Worm (Caenorhabditis elegans): Measurements from ENCODE around the gene grl-19.

The grl-19 gene

ce11 chrIV:207885-208284 lies 44.5 kb downstream of the grl-19 start, which contains the start of gene Y38C1AA.1:
Gene Y38C1AA.1 (plus strand): TSS chrIV:208185.
- TF ChIP-seq sptf-1 (tag; optimal IDR thresholded peaks at IDR 0.05): no peak
- no peak for TF ChIP-seq unc-130 (tag; optimal IDR thresholded peaks at IDR 0.05)
- TF ChIP-seq Y116A8C.19 (tag; optimal IDR thresholded peaks at IDR 0.05; ENCODE audit: borderline replicate concordance): no peak
- TF ChIP-seq nhr-28 (tag; optimal IDR thresholded peaks at IDR 0.05): no peak
- no peak for TF ChIP-seq efl-3 (GFP tag; optimal IDR thresholded peaks at IDR 0.05)
- TF ChIP-seq pax-3 (tag; optimal IDR thresholded peaks at IDR 0.05): no peak
- no peak for TF ChIP-seq egl-13 (tag; optimal IDR thresholded peaks at IDR 0.05)
- TF ChIP-seq hlh-4 (tag; optimal IDR thresholded peaks at IDR 0.05): no peak
- no peak for TF ChIP-seq C04F5.9 (tag; optimal IDR thresholded peaks at IDR 0.05)
- TF ChIP-seq C34B4.2 (tag; optimal IDR thresholded peaks at IDR 0.05): no peak
- no peak for TF ChIP-seq xbp-1 (tag; optimal IDR thresholded peaks at IDR 0.05)
- TF ChIP-seq ama-1 (optimal IDR thresholded peaks at IDR 0.05): no peak
- TF ChIP-seq efl-1 (optimal IDR thresholded peaks at IDR 0.05): no peak
- no peak for TF ChIP-seq efl-1 (GFP tag; optimal IDR thresholded peaks at IDR 0.05 in 1 of 2)
- TF ChIP-seq ztf-11 (tag; optimal IDR thresholded peaks at IDR 0.05): no peak
- TF ChIP-seq mef-2 (tag; optimal IDR thresholded peaks at IDR 0.05): no peak
- no peak for TF ChIP-seq unc-30 (tag; optimal IDR thresholded peaks at IDR 0.05)
- no peak for TF ChIP-seq nhr-11 (tag; optimal IDR thresholded peaks at IDR 0.05)
- TF ChIP-seq nhr-237 (tag; optimal IDR thresholded peaks at IDR 0.05): no peak
- TF ChIP-seq nhr-77 (tag; optimal IDR thresholded peaks at IDR 0.05): no peak

DNA sequence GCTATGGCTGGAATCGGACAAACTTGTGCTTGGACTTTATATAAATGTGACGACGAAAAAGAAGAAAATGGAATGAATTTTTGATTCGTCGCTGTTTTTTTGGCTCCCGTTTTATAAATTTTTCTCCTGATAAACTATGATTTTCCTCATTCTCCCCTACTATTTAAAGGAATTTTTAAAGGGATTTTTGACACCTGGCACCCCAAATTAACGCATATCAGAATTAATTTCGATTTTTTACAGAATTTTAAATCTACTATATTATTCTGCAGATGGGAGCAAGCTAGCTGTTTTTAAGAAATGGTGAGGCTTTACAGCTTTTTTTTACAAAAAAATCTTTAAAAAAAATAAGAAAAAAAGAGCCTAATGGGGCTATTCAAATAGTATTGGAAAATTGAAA lies 47.4 kb downstream of the grl-19 start, which contains the start of gene coa-1:
coa-1 (plus strand) TSS at position 301 of the 400 bp plus-strand sequence.
- TF ChIP-seq egl-13 (tag; optimal IDR thresholded peaks at IDR 0.05) (no peak), ceh-82 (tag; optimal IDR thresholded peaks at IDR 0.05) (no peak), Y116A8C.19 (tag; optimal IDR thresholded peaks at IDR 0.05; ENCODE audit: borderline replicate concordance) (no peak), isw-1 (GFP tag; IDR thresholded peaks at IDR 0.05) (no peak), pax-3 (tag; optimal IDR thresholded peaks at IDR 0.05) (no peak)

DNA sequence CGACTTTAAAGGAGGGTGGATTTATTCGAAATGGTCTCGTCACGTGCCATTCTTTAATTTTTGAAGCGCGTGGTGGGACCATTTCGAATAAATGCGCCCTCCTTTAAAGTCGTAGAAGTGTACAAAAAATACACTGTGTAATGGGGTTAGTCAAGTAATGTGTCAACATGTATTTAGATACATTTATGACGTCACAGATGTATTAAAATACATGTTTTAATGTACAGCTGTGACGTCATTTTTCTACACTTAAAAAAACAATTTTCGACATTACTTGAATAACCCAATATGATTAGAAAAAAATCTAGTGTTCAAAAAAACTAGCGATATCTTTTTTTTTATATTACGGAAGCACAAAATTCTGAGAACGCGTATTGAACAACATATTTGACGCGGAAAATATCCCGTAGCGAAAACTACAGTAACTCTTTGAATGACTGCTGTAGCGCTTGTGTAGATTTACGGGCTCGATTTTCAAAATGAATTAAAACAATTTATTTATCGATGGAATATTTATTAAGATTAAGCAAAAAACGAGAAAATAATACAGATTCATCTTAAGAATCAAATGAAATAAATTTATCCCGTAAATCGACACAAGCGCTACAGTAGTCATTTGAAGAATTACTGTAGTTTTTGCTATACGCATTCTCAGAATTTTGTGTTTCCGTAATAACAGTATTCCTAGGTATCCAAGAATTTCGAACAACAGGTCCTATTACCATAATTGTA lies 49.3 kb downstream of the grl-19 start, which contains the start of gene gfrp-1:
gfrp-1 (plus strand) TSS at position 682 of the 732 bp plus-strand sequence.
- TF ChIP-seq dsc-1 (tag; optimal IDR thresholded peaks at IDR 0.05) (no peak), efl-1 (optimal IDR thresholded peaks at IDR 0.05) (no peak), efl-1 (GFP tag; optimal IDR thresholded peaks at IDR 0.05 in 1 of 2) (no peak), lin-35 (GFP tag; optimal IDR thresholded peaks at IDR 0.05) (no peak), ceh-88 (GFP tag; IDR thresholded peaks at IDR 0.05) (no peak), sptf-1 (tag; optimal IDR thresholded peaks at IDR 0.05) (no peak), hlh-17 (GFP tag; optimal IDR thresholded peaks at IDR 0.05; ENCODE audit: borderline replicate concordance) (no peak), aha-1 (tag; optimal IDR thresholded peaks at IDR 0.05) (no peak), C34B4.2 (tag; optimal IDR thresholded peaks at IDR 0.05) (no peak), fkh-4 (tag; optimal IDR thresholded peaks at IDR 0.05; ENCODE audit: borderline replicate concordance) (no peak), nhr-28 (tag; optimal IDR thresholded peaks at IDR 0.05) (no peak)
